Worm (Caenorhabditis elegans) whole organism, L2 larva: ENCODE measurements around the gene idhg-1.

Experiments used
- C34F6.9 ChIP-seq: fragments of 150-350 bp; optimal IDR thresholded peaks from 2 replicates; lab custom pipeline; 2014; ENCODE audit warnings: missing biosample characterization, missing genetic modification characterization
- F13H6.1 ChIP-seq: sonication (generic microtip); optimal IDR thresholded peaks from 2 replicates; lab custom pipeline; 2016; ENCODE audit warnings: missing genetic modification characterization, missing compliant biosample characterization
- R02D3.7 ChIP-seq: fragments of 150-350 bp; optimal IDR thresholded peaks from 2 replicates; lab custom pipeline; 2014; ENCODE audit warnings: missing biosample characterization, missing genetic modification characterization
- Y55F3AM.14 ChIP-seq: fragments of 200-800 bp; sonication (Bioruptor generic); optimal IDR thresholded peaks from 2 replicates; lab custom pipeline; 2018; ENCODE audit warnings: mild to moderate bottlenecking, missing genetic modification characterization, missing compliant biosample characterization
- ZK546.5 ChIP-seq: sonication (generic microtip); optimal IDR thresholded peaks from 2 replicates; lab custom pipeline; 2017; ENCODE audit warnings: missing biosample characterization, missing genetic modification characterization
- aly-2 ChIP-seq: fragments of 150-350 bp; optimal IDR thresholded peaks from 2 replicates; lab custom pipeline; 2014; ENCODE audit warnings: missing biosample characterization, missing genetic modification characterization
- blmp-1 ChIP-seq: sonication (generic microtip); optimal IDR thresholded peaks from 2 replicates; lab custom pipeline; 2017; ENCODE audit warnings: missing genetic modification characterization, mild to moderate bottlenecking, missing compliant biosample characterization, antibody characterized with exemption, moderate library complexity; ENCODE audit not compliant: insufficient read depth
- ceh-16 ChIP-seq: fragments of 150-350 bp; optimal IDR thresholded peaks from 2 replicates; lab custom pipeline; 2014; ENCODE audit warnings: missing biosample characterization, missing genetic modification characterization
- ceh-82 ChIP-seq: fragments of 150-350 bp; optimal IDR thresholded peaks from 2 replicates; lab custom pipeline; 2014; ENCODE audit warnings: missing biosample characterization, missing genetic modification characterization
- crh-2 ChIP-seq: sonication (generic microtip); optimal IDR thresholded peaks from 2 replicates; lab custom pipeline; 2017; ENCODE audit warnings: missing biosample characterization, missing genetic modification characterization
- dmd-4 ChIP-seq: sonication (generic microtip); optimal IDR thresholded peaks from 2 replicates; lab custom pipeline; 2017; ENCODE audit warnings: missing biosample characterization, missing genetic modification characterization
- egl-27 ChIP-seq: sonication (generic microtip); optimal IDR thresholded peaks from 3 replicates; lab custom pipeline; 2017; ENCODE audit warnings: missing biosample characterization, missing genetic modification reagents, missing genetic modification characterization
- elt-1 ChIP-seq: fragments of 150-350 bp; optimal IDR thresholded peaks from 2 replicates; lab custom pipeline; 2014; ENCODE audit warnings: missing biosample characterization, missing genetic modification characterization
- elt-3 ChIP-seq: sonication (generic microtip); optimal IDR thresholded peaks from 2 replicates; lab custom pipeline; 2017; ENCODE audit warnings: missing biosample characterization, missing genetic modification characterization
- fos-1 ChIP-seq: fragments of 150-350 bp; optimal IDR thresholded peaks from 2 replicates; lab custom pipeline; 2014; ENCODE audit warnings: missing biosample characterization, missing genetic modification characterization
- gmeb-1 ChIP-seq: fragments of 150-350 bp; optimal IDR thresholded peaks from 2 replicates; lab custom pipeline; 2014; ENCODE audit warnings: missing biosample characterization, missing genetic modification characterization
- lin-11 ChIP-seq: fragments of 150-350 bp; sonication (generic microtip); optimal IDR thresholded peaks from 2 replicates; lab custom pipeline; 2014; ENCODE audit warnings: missing biosample characterization, missing genetic modification characterization, inconsistent platforms, mixed read lengths
- lin-13 ChIP-seq: fragments of 150-350 bp; optimal IDR thresholded peaks from 2 replicates; lab custom pipeline; 2014; ENCODE audit warnings: missing biosample characterization, missing genetic modification reagents, missing genetic modification characterization
- lin-39 ChIP-seq: fragments of 150-350 bp; optimal IDR thresholded peaks from 2 replicates; lab custom pipeline; 2014; ENCODE audit warnings: missing biosample characterization, missing genetic modification reagents, missing genetic modification characterization
- lsy-2 ChIP-seq, 2 experiments: fragments of 150-350 bp in 1 of 2; sonication (generic microtip) in 1 of 2; optimal IDR thresholded peaks; 2 replicates each; lab custom pipeline; 2014 to 2017; ENCODE audit warnings: missing biosample characterization in 2 of 2, missing genetic modification characterization in 2 of 2
- mab-5 ChIP-seq: fragments of 150-350 bp; optimal IDR thresholded peaks from 2 replicates; lab custom pipeline; 2014; ENCODE audit warnings: missing biosample characterization, missing genetic modification characterization
- mbf-1 ChIP-seq: sonication (generic microtip); optimal IDR thresholded peaks from 2 replicates; lab custom pipeline; 2017; ENCODE audit warnings: missing biosample characterization, missing genetic modification characterization
- nhr-12 ChIP-seq: fragments of 150-350 bp; optimal IDR thresholded peaks from 2 replicates; lab custom pipeline; 2014; ENCODE audit warnings: missing biosample characterization, missing genetic modification characterization
- nhr-129 ChIP-seq: fragments of 150-350 bp; optimal IDR thresholded peaks from 2 replicates; lab custom pipeline; 2014; ENCODE audit warnings: missing biosample characterization, missing genetic modification characterization
- nhr-23 ChIP-seq: fragments of 150-350 bp; optimal IDR thresholded peaks from 2 replicates; lab custom pipeline; 2014; ENCODE audit warnings: missing biosample characterization, missing genetic modification reagents, missing genetic modification characterization
- nhr-237 ChIP-seq: fragments of 150-350 bp; optimal IDR thresholded peaks from 2 replicates; lab custom pipeline; 2014; ENCODE audit warnings: missing biosample characterization, missing genetic modification characterization
- nhr-25 ChIP-seq: fragments of 150-350 bp; sonication (generic microtip); optimal IDR thresholded peaks from 3 replicates; lab custom pipeline; 2014; ENCODE audit warnings: missing biosample characterization, missing genetic modification characterization
- nhr-6 ChIP-seq: fragments of 150-350 bp; optimal IDR thresholded peaks from 2 replicates; lab custom pipeline; 2014; ENCODE audit warnings: missing biosample characterization, missing genetic modification characterization
- nhr-77 ChIP-seq: fragments of 150-350 bp; optimal IDR thresholded peaks from 2 replicates; lab custom pipeline; 2014; ENCODE audit warnings: missing biosample characterization, missing genetic modification characterization
- peb-1 ChIP-seq: fragments of 150-350 bp; optimal IDR thresholded peaks from 2 replicates; lab custom pipeline; 2014; ENCODE audit warnings: missing biosample characterization, missing genetic modification characterization
- sem-4 ChIP-seq: fragments of 150-350 bp; optimal IDR thresholded peaks from 2 replicates; lab custom pipeline; 2014; ENCODE audit warnings: missing biosample characterization, missing genetic modification reagents, missing genetic modification characterization
- skn-1 ChIP-seq: sonication (generic microtip); optimal IDR thresholded peaks from 2 replicates; lab custom pipeline; 2017; ENCODE audit warnings: missing biosample characterization, missing genetic modification characterization
- sma-3 ChIP-seq: sonication (generic microtip); optimal IDR thresholded peaks from 2 replicates; lab custom pipeline; 2016; ENCODE audit warnings: missing genetic modification reagents, missing genetic modification characterization, missing compliant biosample characterization
- sma-9 ChIP-seq, 2 experiments: fragments of 150-350 bp in 1 of 2; sonication (generic microtip) in 1 of 2; optimal IDR thresholded peaks; 2 replicates each; lab custom pipeline; 2014 to 2016; ENCODE audit warnings: missing genetic modification characterization in 2 of 2, mild to moderate bottlenecking in 1 of 2, missing biosample characterization in 1 of 2, missing compliant biosample characterization in 1 of 2, missing genetic modification reagents in 1 of 2, moderate library complexity in 1 of 2
- snpc-4 ChIP-seq: fragments of 150-350 bp; optimal IDR thresholded peaks from 2 replicates; lab custom pipeline; 2014; ENCODE audit warnings: missing biosample characterization, missing genetic modification characterization
- unc-39 ChIP-seq: fragments of 150-350 bp; optimal IDR thresholded peaks from 2 replicates; lab custom pipeline; 2014; ENCODE audit warnings: missing biosample characterization, missing genetic modification characterization
- unc-55 ChIP-seq: fragments of 150-350 bp; sonication (generic microtip); optimal IDR thresholded peaks from 3 replicates; lab custom pipeline; 2014; ENCODE audit warnings: missing biosample characterization, missing genetic modification reagents, missing genetic modification characterization
- unc-62 ChIP-seq: fragments of 150-350 bp; optimal IDR thresholded peaks from 2 replicates; lab custom pipeline; 2014; ENCODE audit warnings: missing biosample characterization, missing genetic modification reagents, missing genetic modification characterization
- zag-1 ChIP-seq: fragments of 150-350 bp; optimal IDR thresholded peaks from 2 replicates; lab custom pipeline; 2014; ENCODE audit warnings: missing biosample characterization, missing genetic modification characterization
- ztf-1 ChIP-seq: fragments of 200-800 bp; sonication (Bioruptor generic); conservative IDR thresholded peaks from 2 replicates; pipeline ENCODE4 v1.3.6; 2022; ENCODE audit warnings: missing genetic modification characterization, missing compliant biosample characterization
- ztf-11 ChIP-seq: sonication (generic microtip); optimal IDR thresholded peaks from 2 replicates; lab custom pipeline; 2017; ENCODE audit warnings: missing biosample characterization, missing genetic modification characterization
- ztf-4 ChIP-seq: fragments of 150-350 bp; optimal IDR thresholded peaks from 2 replicates; lab custom pipeline; 2014; ENCODE audit warnings: missing biosample characterization, missing genetic modification characterization

Gene idhg-1

ce11 chrIII:4600139-4600762 is 31.7 kb downstream of the idhg-1 start, which contains the start of gene mab-21 (continued):
- TF ChIP-seq nhr-77 (tag; lab: Kevin White, UChicago) (no peak), snpc-4 (tag; lab: Kevin White, UChicago) (no peak), ZK546.5 (tag; lab: Kevin White, UChicago) (no peak)

- TF ChIP-seq mab-5 (tag; lab: Kevin White, UChicago) (no peak), C34F6.9 (tag; lab: Kevin White, UChicago) (no peak), nhr-12 (tag; lab: Kevin White, UChicago) (no peak), dmd-4 (tag; lab: Kevin White, UChicago) (no peak), nhr-6 (tag; lab: Kevin White, UChicago) (no peak), nhr-77 (tag; lab: Kevin White, UChicago) (no peak), nhr-237 (tag; lab: Kevin White, UChicago) (no peak), skn-1 (tag; lab: Kevin White, UChicago) (no peak), R02D3.7 (tag; lab: Kevin White, UChicago) (no peak), lin-13 (no peak), crh-2 (no peak), lin-11 (tag; lab: Kevin White, UChicago) (no peak), ceh-16 (no peak), peb-1 (tag; lab: Kevin White, UChicago) (no peak), zag-1 (tag; lab: Kevin White, UChicago) (no peak), elt-3 (tag; lab: Kevin White, UChicago) (no peak), sem-4 (no peak), aly-2 (no peak), nhr-23 (tag; lab: Kevin White, UChicago) (no peak)
- TF ChIP-seq, all 48 proteins: peak for 0
Observed at ce11 chrIII:4601286-4601685, 32.7 kb downstream of the idhg-1 start.

ce11 chrIII:4603837-4604236 is 35.2 kb downstream of the idhg-1 start:
- TF ChIP-seq ZK546.5 (tag; lab: Kevin White, UChicago) (no peak), sma-3 (GFP tag; lab: Kevin White, UChicago) (no peak), ztf-11 (tag; lab: Kevin White, UChicago) (no peak), mbf-1 (tag; lab: Kevin White, UChicago) (no peak), lsy-2 (tag; optimal IDR thresholded peaks at IDR 0.05; lab: Kevin White, UChicago) (no peak), nhr-25 (tag; lab: Kevin White, UChicago) (no peak), gmeb-1 (no peak)

- no peak for TF ChIP-seq lin-39
- TF ChIP-seq nhr-25 (tag; lab: Kevin White, UChicago) = peak; percentile 47
- TF ChIP-seq gmeb-1 = no peak
- TF ChIP-seq blmp-1 (tag; lab: Kevin White, UChicago) = no peak
- TF ChIP-seq unc-55 (GFP tag; lab: Kevin White, UChicago) = peak; percentile 36
- no peak for TF ChIP-seq sem-4
- TF ChIP-seq Y55F3AM.14 (GFP tag; lab: Kevin White, UChicago) = no peak
- no peak for TF ChIP-seq ceh-16
- no peak for TF ChIP-seq mbf-1 (tag; lab: Kevin White, UChicago)
- peak in 1 of 2 experiments; percentile 36 for TF ChIP-seq lsy-2 (tag; optimal IDR thresholded peaks at IDR 0.05; lab: Kevin White, UChicago)
- no peak for TF ChIP-seq snpc-4 (tag; lab: Kevin White, UChicago)
- no peak for TF ChIP-seq ZK546.5 (tag; lab: Kevin White, UChicago)
- TF ChIP-seq fos-1 (tag; lab: Kevin White, UChicago) = no peak
- TF ChIP-seq egl-27 (tag; lab: Kevin White, UChicago) = no peak
- TF ChIP-seq nhr-129 (tag; lab: Kevin White, UChicago) = peak; percentile 7
- no peak for TF ChIP-seq zag-1 (tag; lab: Kevin White, UChicago)
- TF ChIP-seq dmd-4 (tag; lab: Kevin White, UChicago) = no peak
- no peak for TF ChIP-seq ztf-4 (tag; lab: Kevin White, UChicago)
- no peak for TF ChIP-seq R02D3.7 (tag; lab: Kevin White, UChicago)
- TF ChIP-seq nhr-237 (tag; lab: Kevin White, UChicago) = no peak
- no peak for TF ChIP-seq ceh-82
- TF ChIP-seq sma-3 (GFP tag; lab: Kevin White, UChicago) = no peak
- no peak for TF ChIP-seq elt-3 (tag; lab: Kevin White, UChicago)
- TF ChIP-seq C34F6.9 (tag; lab: Kevin White, UChicago) = peak; percentile 65
- no peak for TF ChIP-seq unc-62 (GFP tag; lab: Kevin White, UChicago)
- no peak for TF ChIP-seq mab-5 (tag; lab: Kevin White, UChicago)
- TF ChIP-seq peb-1 (tag; lab: Kevin White, UChicago) = no peak
- no peak for TF ChIP-seq ztf-1
- TF ChIP-seq lin-13 = no peak
- TF ChIP-seq unc-39 (tag; lab: Kevin White, UChicago) = no peak
- no peak for TF ChIP-seq ztf-11 (tag; lab: Kevin White, UChicago)
- TF ChIP-seq skn-1 (tag; lab: Kevin White, UChicago) = no peak
- TF ChIP-seq F13H6.1 = peak; percentile 30
- peak; percentile 50 for TF ChIP-seq sma-9 (GFP tag; optimal IDR thresholded peaks at IDR 0.05; lab: Kevin White, UChicago)
- no peak for TF ChIP-seq sma-9 (tag; optimal IDR thresholded peaks at IDR 0.05; lab: Kevin White, UChicago)
- TF ChIP-seq lin-11 (tag; lab: Kevin White, UChicago) = no peak
- TF ChIP-seq nhr-6 (tag; lab: Kevin White, UChicago) = no peak
- TF ChIP-seq elt-1 (tag; lab: Kevin White, UChicago) = no peak
- no peak for TF ChIP-seq nhr-12 (tag; lab: Kevin White, UChicago)
- TF ChIP-seq, all 48 proteins: peak for 7
Observed at ce11 chrIII:4612334-4612953, 43.8 kb downstream of the idhg-1 start, which contains the start of gene sel-2. TSS of gene sel-2 (minus strand) at chrIII:4612384.
